Fruit fly (Drosophila melanogaster): ENCODE data around the gene CG33128.

The CG33128 gene

DNA sequence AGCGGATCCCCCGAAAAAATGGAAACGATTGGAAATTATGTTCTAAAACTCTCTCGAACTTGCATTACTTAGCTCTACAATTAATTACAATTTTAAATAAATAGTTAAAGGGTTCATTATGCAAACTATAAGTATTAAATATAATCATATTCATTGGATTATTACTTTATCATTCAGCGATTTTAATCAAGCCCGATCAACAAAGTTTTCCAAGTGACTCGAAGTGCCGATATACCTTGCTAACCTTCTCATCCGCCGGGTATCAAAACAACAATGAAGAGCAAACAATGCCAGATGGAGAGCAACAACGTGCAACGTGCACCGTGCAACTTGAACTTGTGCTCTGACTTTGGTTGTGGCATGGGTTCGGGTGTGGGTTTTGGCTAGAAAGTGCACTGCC is 37.6 kb upstream of the CG33128 start (continued):
- TF ChIP-seq Hr78 (GFP tag; optimal IDR thresholded peaks at IDR 0.05): peak in 1 of 2 experiments; percentile 0
- TF ChIP-seq ewg (GFP tag; optimal IDR thresholded peaks at IDR 0.05): peak; percentile 8
- peak; percentile 55 for TF ChIP-seq CG2678 (tag; optimal IDR thresholded peaks at IDR 0.05)
- peak; percentile 3 for TF ChIP-seq CG18764 (GFP tag; optimal IDR thresholded peaks at IDR 0.05)
- TF ChIP-seq NC2α (GFP tag; optimal IDR thresholded peaks at IDR 0.05): no peak
- no peak for TF ChIP-seq Poxn (GFP tag; IDR thresholded peaks at IDR 0.05)
- peak; percentile 65 for TF ChIP-seq CG2875 (GFP tag; optimal IDR thresholded peaks at IDR 0.05)
- no peak for TF ChIP-seq D (optimal IDR thresholded peaks at IDR 0.05)
- peak; percentile 79 for TF ChIP-seq D (GFP tag; optimal IDR thresholded peaks at IDR 0.05)
- peak; percentile 74 for TF ChIP-seq CG6254 (GFP tag; optimal IDR thresholded peaks at IDR 0.05)
- TF ChIP-seq CG2129 (GFP tag; IDR thresholded peaks at IDR 0.05; ENCODE audit: partially characterized antibody): no peak
- no peak for TF ChIP-seq caup (GFP tag; optimal IDR thresholded peaks at IDR 0.05; ENCODE audit: severe bottlenecking)
- peak; percentile 46 for TF ChIP-seq Chrac-16 (GFP tag; optimal IDR thresholded peaks at IDR 0.05)
- TF ChIP-seq CG12659 (GFP tag; optimal IDR thresholded peaks at IDR 0.05): no peak
- peak; percentile 78 for TF ChIP-seq CG4404 (GFP tag; IDR thresholded peaks at IDR 0.05)
- peak; percentile 24 for TF ChIP-seq ssp (GFP tag; IDR thresholded peaks at IDR 0.05)
- TF ChIP-seq slou (GFP tag; optimal IDR thresholded peaks at IDR 0.05): no peak
- peak; percentile 27 for TF ChIP-seq CG12219 (GFP tag; optimal IDR thresholded peaks at IDR 0.05)
- TF ChIP-seq CG14710 (tag; optimal IDR thresholded peaks at IDR 0.05): peak; percentile 71
- TF ChIP-seq ind (GFP tag; optimal IDR thresholded peaks at IDR 0.05): peak; percentile 20
- peak; percentile 10 for TF ChIP-seq CG17385 (GFP tag; optimal IDR thresholded peaks at IDR 0.05)
- no peak for TF ChIP-seq tna (GFP tag; IDR thresholded peaks at IDR 0.05; ENCODE audit: partially characterized antibody)
- TF ChIP-seq dmrt11E (tag; optimal IDR thresholded peaks at IDR 0.05): peak; percentile 91
- 0 out of 2 replicates have a peak, but pooled peaks have one; percentile 8 for TF ChIP-seq CG31224 (GFP tag; IDR thresholded peaks at IDR 0.05)
- no peak for TF ChIP-seq Neu2 (GFP tag; optimal IDR thresholded peaks at IDR 0.05; ENCODE audit: borderline replicate concordance)
- TF ChIP-seq MTF-1 (GFP tag; optimal IDR thresholded peaks at IDR 0.05; ENCODE audit: borderline replicate concordance): peak; percentile 24
- peak; percentile 17; the same call in 1 of the 3 replicates for TF ChIP-seq ase (GFP tag; IDR thresholded peaks at IDR 0.05)
- no peak for TF ChIP-seq CG15514 (GFP tag; optimal IDR thresholded peaks at IDR 0.05)
- no peak for TF ChIP-seq CG4328 (GFP tag; optimal IDR thresholded peaks at IDR 0.05)
- TF ChIP-seq trem (tag; optimal IDR thresholded peaks at IDR 0.05): peak; percentile 78
- TF ChIP-seq esg (GFP tag; conservative IDR thresholded peaks at IDR 0.05): peak; percentile 20; the same call in 1 of the 2 replicates
- peak; percentile 58; the same call in 1 of the 3 replicates for TF ChIP-seq gce (GFP tag; IDR thresholded peaks at IDR 0.05)
- TF ChIP-seq en (GFP tag; optimal IDR thresholded peaks at IDR 0.05): no peak
- TF ChIP-seq ac (GFP tag; optimal IDR thresholded peaks at IDR 0.05): peak; percentile 20
- TF ChIP-seq tgo (GFP tag; IDR thresholded peaks at IDR 0.05): peak; percentile 44; the same call in 1 of the 3 replicates
- no peak for TF ChIP-seq z (GFP tag; IDR thresholded peaks at IDR 0.05)
- peak; percentile 14 for TF ChIP-seq Xbp1 (GFP tag; optimal IDR thresholded peaks at IDR 0.05)
- TF ChIP-seq Ada2b (GFP tag; IDR thresholded peaks at IDR 0.05): peak; percentile 36; the same call in 1 of the 2 replicates
- no peak for TF ChIP-seq HHEX (GFP tag; optimal IDR thresholded peaks at IDR 0.05)
- peak; percentile 60 for TF ChIP-seq CG8388 (GFP tag; optimal IDR thresholded peaks at IDR 0.05)
- TF ChIP-seq Ssrp (tag; optimal IDR thresholded peaks at IDR 0.05): peak; percentile 58
- TF ChIP-seq chif (GFP tag; optimal IDR thresholded peaks at IDR 0.05): peak; percentile 47 to 52
- TF ChIP-seq schlank (tag; optimal IDR thresholded peaks at IDR 0.05): no peak
- no peak for TF ChIP-seq TFAM (GFP tag; optimal IDR thresholded peaks at IDR 0.05)
- TF ChIP-seq Sin3A (optimal IDR thresholded peaks at IDR 0.05): no peak
- TF ChIP-seq bsh (GFP tag; optimal IDR thresholded peaks at IDR 0.05): peak; percentile 2 to 82
- peak; percentile 66 for TF ChIP-seq CG8359 (GFP tag; optimal IDR thresholded peaks at IDR 0.05; ENCODE audit: borderline replicate concordance)
- TF ChIP-seq MBD-R2 (GFP tag; IDR thresholded peaks at IDR 0.05): no peak
- TF ChIP-seq gem (tag; optimal IDR thresholded peaks at IDR 0.05): peak; percentile 81
- TF ChIP-seq CG6272 (GFP tag; IDR thresholded peaks at IDR 0.05): peak; percentile 45
